Fruit fly (Drosophila melanogaster) whole organism, embryonic: Measurements from ENCODE around the gene Efr.

Source experiments
- Atf-2 ChIP-seq: fragments of 200-800 bp; sonication (Bioruptor generic); optimal IDR thresholded peaks from 2 replicates; lab custom pipeline; 2016; ENCODE audit warnings: missing biosample characterization, missing genetic modification characterization
- Blimp-1 ChIP-seq: fragments of 200-800 bp; sonication (Bioruptor generic); optimal IDR thresholded peaks from 3 replicates; lab custom pipeline; 2018; ENCODE audit warnings: missing biosample characterization, missing genetic modification characterization, mild to moderate bottlenecking, moderate library complexity, missing genetic modification reagents
- CG1024 ChIP-seq: fragments of 200-800 bp; sonication (Bioruptor generic); IDR thresholded peaks from 2 replicates; pipeline ENCODE4 v1.3.6; 2022; ENCODE audit warnings: missing biosample characterization, missing genetic modification characterization
- CG10267 ChIP-seq: fragments of 200-800 bp; sonication (Bioruptor generic); optimal IDR thresholded peaks from 2 replicates; lab custom pipeline; 2018; ENCODE audit warnings: missing biosample characterization, mild to moderate bottlenecking, missing genetic modification characterization, moderate library complexity
- CG10366 ChIP-seq: fragments of 200-800 bp; sonication (Bioruptor generic); IDR thresholded peaks from 2 replicates; pipeline ENCODE4 v1.3.6; 2022; ENCODE audit warnings: missing biosample characterization, missing genetic modification characterization
- CG10543 ChIP-seq: fragments of 200-800 bp; sonication (Bioruptor generic); optimal IDR thresholded peaks from 3 replicates; lab custom pipeline; 2017; ENCODE audit warnings: missing biosample characterization, mild to moderate bottlenecking, missing genetic modification characterization, moderate library complexity
- CG11093 ChIP-seq: fragments of 200-800 bp; sonication (Bioruptor generic); IDR thresholded peaks from 3 replicates; pipeline ENCODE4 v1.3.6; 2022; ENCODE audit warnings: missing biosample characterization, missing genetic modification characterization
- CG12744 ChIP-seq: fragments of 200-800 bp; sonication (Bioruptor generic); optimal IDR thresholded peaks from 2 replicates; lab custom pipeline; 2016; ENCODE audit warnings: missing biosample characterization, missing genetic modification characterization
- CG13775 ChIP-seq: fragments of 200-800 bp; sonication (Bioruptor generic); optimal IDR thresholded peaks from 3 replicates; lab custom pipeline; 2017; ENCODE audit warnings: missing biosample characterization, mild to moderate bottlenecking, missing genetic modification characterization
- CG14050 ChIP-seq: fragments of 200-800 bp; sonication (Bioruptor generic); IDR thresholded peaks from 3 replicates; pipeline ENCODE4 v1.3.6; 2022; ENCODE audit warnings: missing biosample characterization, missing genetic modification characterization
- CG14710 ChIP-seq: fragments of 200-800 bp; sonication (Bioruptor generic); optimal IDR thresholded peaks from 3 replicates; lab custom pipeline; 2019; ENCODE audit warnings: missing biosample characterization, mild to moderate bottlenecking, missing genetic modification characterization, moderate library complexity
- CG14860 ChIP-seq: fragments of 200-800 bp; sonication (Bioruptor generic); IDR thresholded peaks from 3 replicates; pipeline ENCODE4 v1.3.6; 2022; ENCODE audit warnings: missing biosample characterization, missing genetic modification characterization; ENCODE audit not compliant: partially characterized antibody
- CG15269 ChIP-seq: fragments of 200-800 bp; sonication (Bioruptor generic); optimal IDR thresholded peaks from 2 replicates; lab custom pipeline; 2018; ENCODE audit warnings: missing biosample characterization, mild to moderate bottlenecking, missing genetic modification characterization, moderate library complexity
- CG15696 ChIP-seq: fragments of 200-800 bp; sonication (Bioruptor generic); optimal IDR thresholded peaks from 2 replicates; lab custom pipeline; 2019; ENCODE audit warnings: missing biosample characterization, mild to moderate bottlenecking, missing genetic modification characterization, moderate library complexity
- CG30431 ChIP-seq: fragments of 200-800 bp; sonication (Bioruptor generic); optimal IDR thresholded peaks from 2 replicates; lab custom pipeline; 2017; ENCODE audit warnings: missing biosample characterization, missing genetic modification characterization
- CG31365 ChIP-seq: fragments of 200-800 bp; sonication (Bioruptor generic); optimal IDR thresholded peaks from 2 replicates; lab custom pipeline; 2018; ENCODE audit warnings: missing biosample characterization, mild to moderate bottlenecking, missing genetic modification characterization
- CG31441 ChIP-seq: fragments of 200-800 bp; sonication (Bioruptor generic); IDR thresholded peaks from 2 replicates; pipeline ENCODE4 v1.3.6; 2022; ENCODE audit warnings: missing biosample characterization, missing genetic modification characterization
- CG3163 ChIP-seq: fragments of 200-800 bp; sonication (Bioruptor generic); optimal IDR thresholded peaks from 3 replicates; lab custom pipeline; 2016; ENCODE audit warnings: missing biosample characterization, missing genetic modification characterization
- CG5180 ChIP-seq: fragments of 200-800 bp; sonication (Bioruptor generic); optimal IDR thresholded peaks from 3 replicates; lab custom pipeline; 2017; ENCODE audit warnings: missing biosample characterization, missing genetic modification characterization, mild to moderate bottlenecking, moderate library complexity, missing genetic modification reagents
- CG8765 ChIP-seq: fragments of 200-800 bp; sonication (Bioruptor generic); IDR thresholded peaks from 2 replicates; pipeline ENCODE4 v1.3.6; 2022; ENCODE audit warnings: missing biosample characterization, missing genetic modification characterization
- CG9215 ChIP-seq: fragments of 200-800 bp; sonication (Bioruptor generic); IDR thresholded peaks from 2 replicates; pipeline ENCODE4 v1.3.6; 2022; ENCODE audit warnings: missing biosample characterization, missing genetic modification characterization
- CkIIα-i1 ChIP-seq: fragments of 200-800 bp; sonication (Bioruptor generic); IDR thresholded peaks from 2 replicates; pipeline ENCODE4 v1.3.6; 2022; ENCODE audit warnings: missing biosample characterization, missing genetic modification characterization
- Elba2 ChIP-seq: fragments of 200-800 bp; sonication (Bioruptor generic); optimal IDR thresholded peaks from 3 replicates; lab custom pipeline; 2016; ENCODE audit warnings: missing biosample characterization, missing genetic modification characterization
- H15 ChIP-seq: fragments of 200-800 bp; sonication (Bioruptor generic); IDR thresholded peaks from 3 replicates; pipeline ENCODE4 v1.3.6; 2022; ENCODE audit warnings: missing biosample characterization, missing genetic modification characterization
- HmgD ChIP-seq: fragments of 200-800 bp; sonication (Bioruptor generic); optimal IDR thresholded peaks from 3 replicates; lab custom pipeline; 2016; ENCODE audit warnings: missing biosample characterization, missing genetic modification characterization
- Mes4 ChIP-seq: fragments of 200-800 bp; sonication (Bioruptor generic); optimal IDR thresholded peaks from 2 replicates; lab custom pipeline; 2016; ENCODE audit warnings: missing biosample characterization, missing genetic modification characterization
- Nf-YA ChIP-seq: fragments of 200-800 bp; sonication (Bioruptor generic); IDR thresholded peaks from 2 replicates; pipeline ENCODE4 v1.3.6; 2022; ENCODE audit warnings: missing biosample characterization, missing genetic modification characterization
- Pdp1 ChIP-seq, 2 experiments: fragments of 200-800 bp; sonication (Bioruptor generic); optimal IDR thresholded peaks; 3 replicates each; lab custom pipeline; 2016; ENCODE audit warnings: missing biosample characterization in 2 of 2, missing genetic modification characterization in 2 of 2, mild to moderate bottlenecking in 1 of 2, moderate library complexity in 1 of 2
- Sin3A ChIP-seq: fragments of >200 bp; optimal IDR thresholded peaks from 2 replicates; lab custom pipeline; 2018
- Sox100B ChIP-seq: fragments of 200-800 bp; sonication (Bioruptor generic); optimal IDR thresholded peaks from 3 replicates; lab custom pipeline; 2018; ENCODE audit warnings: missing biosample characterization, mild to moderate bottlenecking, missing genetic modification characterization
- Sox102F ChIP-seq: fragments of 200-800 bp; sonication (Bioruptor generic); optimal IDR thresholded peaks from 2 replicates; lab custom pipeline; 2018; ENCODE audit warnings: missing biosample characterization, mild to moderate bottlenecking, missing genetic modification characterization, moderate library complexity
- Usf ChIP-seq: fragments of 200-800 bp; sonication (Bioruptor generic); optimal IDR thresholded peaks from 2 replicates; lab custom pipeline; 2017; ENCODE audit warnings: missing genotype, missing biosample characterization, missing genetic modification characterization
- cas ChIP-seq: fragments of 200-800 bp; sonication (Bioruptor generic); IDR thresholded peaks from 2 replicates; pipeline ENCODE4 v1.3.6; 2022; ENCODE audit warnings: missing biosample characterization, missing genetic modification characterization
- eve ChIP-seq, 2 experiments: fragments of >200 bp; optimal IDR thresholded peaks; 2 replicates each; lab custom pipeline; 2017; ENCODE audit warnings: missing biosample characterization in 2 of 2, missing genetic modification characterization in 2 of 2
- exex ChIP-seq: fragments of 200-800 bp; sonication (Bioruptor generic); optimal IDR thresholded peaks from 4 replicates; lab custom pipeline; 2018; ENCODE audit warnings: missing biosample characterization, mild to moderate bottlenecking, missing genetic modification characterization, moderate library complexity
- gce ChIP-seq: fragments of 200-800 bp; sonication (Bioruptor generic); IDR thresholded peaks from 3 replicates; pipeline ENCODE4 v1.3.6; 2022; ENCODE audit warnings: missing biosample characterization, missing genetic modification characterization
- ham ChIP-seq: fragments of 200-800 bp; sonication (Bioruptor generic); IDR thresholded peaks from 2 replicates; pipeline ENCODE4 v1.3.6; 2022; ENCODE audit warnings: missing biosample characterization, missing genetic modification characterization
- kah ChIP-seq: fragments of 200-800 bp; sonication (Bioruptor generic); optimal IDR thresholded peaks from 2 replicates; lab custom pipeline; 2018; ENCODE audit warnings: missing biosample characterization, mild to moderate bottlenecking, missing genetic modification characterization
- klu ChIP-seq: fragments of 200-800 bp; sonication (Bioruptor generic); IDR thresholded peaks from 2 replicates; pipeline ENCODE4 v1.3.6; 2022; ENCODE audit warnings: missing biosample characterization, missing genetic modification characterization
- kni ChIP-seq: fragments of 200-800 bp; sonication (Bioruptor generic); optimal IDR thresholded peaks from 3 replicates; lab custom pipeline; 2017; ENCODE audit warnings: mild to moderate bottlenecking, missing biosample characterization, missing genetic modification reagents, missing genetic modification characterization
- oc ChIP-seq: fragments of 200-800 bp; sonication (Bioruptor generic); optimal IDR thresholded peaks from 2 replicates; lab custom pipeline; 2018; ENCODE audit warnings: missing biosample characterization, mild to moderate bottlenecking, missing genetic modification characterization, moderate library complexity
- pros ChIP-seq: fragments of 200-800 bp; sonication (Bioruptor generic); optimal IDR thresholded peaks from 3 replicates; lab custom pipeline; 2019; ENCODE audit warnings: missing biosample characterization, mild to moderate bottlenecking, missing genetic modification characterization, moderate library complexity
- schlank ChIP-seq: fragments of 200-800 bp; sonication (Bioruptor generic); optimal IDR thresholded peaks from 2 replicates; lab custom pipeline; 2018; ENCODE audit warnings: missing biosample characterization, mild to moderate bottlenecking, missing genetic modification characterization
- sima ChIP-seq: fragments of 200-800 bp; sonication (Bioruptor generic); optimal IDR thresholded peaks from 2 replicates; lab custom pipeline; 2016; ENCODE audit warnings: missing biosample characterization, missing genetic modification characterization
- slbo ChIP-seq: fragments of 200-800 bp; sonication (Bioruptor generic); IDR thresholded peaks from 2 replicates; pipeline ENCODE4 v1.3.6; 2022; ENCODE audit warnings: missing biosample characterization, missing genetic modification characterization
- slp2 ChIP-seq: fragments of 200-800 bp; sonication (Bioruptor generic); optimal IDR thresholded peaks from 2 replicates; lab custom pipeline; 2016; ENCODE audit warnings: missing biosample characterization, missing genetic modification characterization
- sqz ChIP-seq: fragments of 200-800 bp; sonication (Bioruptor generic); optimal IDR thresholded peaks from 3 replicates; lab custom pipeline; 2018; ENCODE audit warnings: missing biosample characterization, mild to moderate bottlenecking, missing genetic modification characterization
- tin ChIP-seq: fragments of 200-800 bp; sonication (Bioruptor generic); optimal IDR thresholded peaks from 3 replicates; lab custom pipeline; 2016; ENCODE audit warnings: missing biosample characterization, missing genetic modification characterization
- wdn ChIP-seq: fragments of 200-800 bp; sonication (Bioruptor generic); IDR thresholded peaks from 2 replicates; pipeline ENCODE4 v1.3.6; 2022; ENCODE audit warnings: missing biosample characterization, missing genetic modification characterization
- zen ChIP-seq: fragments of 200-800 bp; sonication (Bioruptor generic); optimal IDR thresholded peaks from 3 replicates; lab custom pipeline; 2018; ENCODE audit warnings: missing biosample characterization, mild to moderate bottlenecking, missing genetic modification characterization, moderate library complexity

The Efr gene

DNA sequence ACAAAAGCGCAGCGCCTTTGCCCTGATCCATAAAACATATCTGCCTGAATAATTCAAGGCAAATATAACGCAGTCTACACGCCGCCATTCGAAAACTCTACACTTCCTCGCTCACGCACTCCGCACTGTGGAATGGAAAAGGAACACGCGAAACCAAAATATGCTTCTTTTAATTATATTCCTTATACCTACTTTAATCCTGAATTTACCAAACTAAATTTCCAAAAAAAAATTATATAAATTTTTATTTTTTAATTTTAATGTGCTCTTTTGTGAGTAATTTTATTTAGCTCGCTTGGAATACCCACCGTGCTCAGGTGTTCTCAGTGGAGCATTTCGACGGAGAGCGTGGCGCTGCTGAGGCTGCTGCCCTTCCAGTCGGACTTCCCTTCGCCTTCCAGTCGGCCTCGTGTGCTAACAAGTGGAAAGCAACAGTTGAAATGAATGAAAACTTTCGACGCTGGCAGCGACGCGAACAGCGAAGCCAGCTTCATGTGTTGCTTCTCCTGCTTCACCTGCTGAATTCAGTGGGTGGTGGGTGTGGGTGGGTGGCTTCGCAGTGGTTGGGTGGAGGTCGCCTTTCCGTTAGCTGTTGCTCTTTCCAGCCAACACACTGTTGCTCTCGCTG lies 26.5 kb upstream of the Efr start (continued):
- no peak for TF ChIP-seq CG12744 (GFP tag; lab: Kevin White, UChicago)
- TF ChIP-seq CG14860 (GFP tag; lab: Robert Waterston, UW), result no peak
- peak; percentile 76 for TF ChIP-seq Sox100B
- TF ChIP-seq eve (GFP tag; optimal IDR thresholded peaks at IDR 0.05; lab: Kevin White, UChicago), result no peak
- TF ChIP-seq Mes4 (GFP tag; lab: Kevin White, UChicago), result no peak
- peak; percentile 85 for TF ChIP-seq CG9215
- TF ChIP-seq CG14710, result no peak
- no peak for TF ChIP-seq Atf-2 (GFP tag; lab: Kevin White, UChicago)
- TF ChIP-seq sima (GFP tag; lab: Kevin White, UChicago), result no peak
- TF ChIP-seq HmgD (GFP tag; lab: Kevin White, UChicago), result no peak
- peak; percentile 78 for TF ChIP-seq CG11093
- TF ChIP-seq Elba2 (GFP tag; lab: Kevin White, UChicago), result no peak
- TF ChIP-seq CkIIα-i1 (GFP tag; lab: Robert Waterston, UW), result no peak
- TF ChIP-seq slbo, result peak; percentile 93
- peak; percentile 37 for TF ChIP-seq CG30431 (GFP tag; lab: Kevin White, UChicago)
- peak; percentile 86 for TF ChIP-seq gce
- no peak for TF ChIP-seq slp2
- peak; percentile 39 for TF ChIP-seq exex (tag; lab: Kevin White, UChicago)
- TF ChIP-seq cas (GFP tag; lab: Robert Waterston, UW), result peak; percentile 76
- no peak for TF ChIP-seq kni (GFP tag; lab: Kevin White, UChicago)
- TF ChIP-seq Pdp1 (GFP tag; optimal IDR thresholded peaks at IDR 0.05; lab: Kevin White, UChicago), result peak in 1 of 2 experiments; percentile 31
- TF ChIP-seq CG1024 (GFP tag; lab: Robert Waterston, UW), result peak; percentile 67; the same call in 1 of the 2 replicates
- TF ChIP-seq CG31365 (tag; lab: Kevin White, UChicago), result no peak
- TF ChIP-seq Sox102F (GFP tag; lab: Kevin White, UChicago), result peak; percentile 88
- TF ChIP-seq CG5180, result peak; percentile 24
- peak; percentile 82 for TF ChIP-seq Nf-YA (GFP tag; lab: Robert Waterston, UW)
- TF ChIP-seq schlank, result peak; percentile 38
- TF ChIP-seq klu (GFP tag; lab: Robert Waterston, UW), result peak; percentile 84
- peak; percentile 89 for TF ChIP-seq H15 (GFP tag; lab: Robert Waterston, UW)
- TF ChIP-seq pros (GFP tag; lab: Kevin White, UChicago), result no peak
- TF ChIP-seq CG13775, result peak; percentile 67
- TF ChIP-seq CG14050 (GFP tag; lab: Robert Waterston, UW), result peak; percentile 80
- TF ChIP-seq kah (GFP tag; lab: Kevin White, UChicago), result peak; percentile 41
- TF ChIP-seq Usf (GFP tag; lab: Kevin White, UChicago), result no peak
- peak; percentile 86 for TF ChIP-seq CG15269
- no peak for TF ChIP-seq CG3163 (GFP tag; lab: Kevin White, UChicago)
- peak; percentile 34; the same call in 1 of the 2 replicates for TF ChIP-seq CG8765 (GFP tag; lab: Robert Waterston, UW)
- TF ChIP-seq CG31441, result peak; percentile 89
- TF ChIP-seq CG10366 (GFP tag; lab: Robert Waterston, UW), result peak; percentile 90
- TF ChIP-seq zen (tag; lab: Kevin White, UChicago), result peak; percentile 2
- TF ChIP-seq CG15696, result no peak
- TF ChIP-seq tin (GFP tag; lab: Kevin White, UChicago), result peak; percentile 50
- TF ChIP-seq oc (tag; lab: Kevin White, UChicago), result peak; percentile 71
- peak; percentile 1 for TF ChIP-seq sqz (GFP tag; lab: Kevin White, UChicago)
- peak; percentile 82 for TF ChIP-seq wdn (GFP tag; lab: Robert Waterston, UW)
- TF ChIP-seq ham (GFP tag; lab: Robert Waterston, UW), result peak; percentile 48; the same call in 1 of the 2 replicates
- peak; percentile 22 for TF ChIP-seq CG10543 (GFP tag; lab: Kevin White, UChicago)
- TF ChIP-seq CG10267 (tag; lab: Kevin White, UChicago), result peak; percentile 54
- no peak for TF ChIP-seq Sin3A (lab: Kevin White, UChicago)
- peak; percentile 69 for TF ChIP-seq Blimp-1 (GFP tag; lab: Kevin White, UChicago)
